Fruit fly (Drosophila melanogaster): ENCODE measurements around the gene CG14610.
A peak's percentile ranks its signal among the peaks of the same experiment; 100 is the strongest.

CG14610 gene

dm6 chr3R:7162356-7163289 lies 18.5 kb upstream of the CG14610 start, which contains the start of gene sas (continued):
- TF ChIP-seq CG4617 (GFP tag; optimal IDR thresholded peaks at IDR 0.05; ENCODE audit: borderline replicate concordance), result no peak
- TF ChIP-seq schlank (tag; optimal IDR thresholded peaks at IDR 0.05), result no peak
- TF ChIP-seq da (GFP tag; optimal IDR thresholded peaks at IDR 0.05), result no peak
- peak; percentile 47 for TF ChIP-seq CG15479 (GFP tag; optimal IDR thresholded peaks at IDR 0.05)
- TF ChIP-seq Eip74EF (GFP tag; optimal IDR thresholded peaks at IDR 0.05), result no peak
- TF ChIP-seq sr (GFP tag; IDR thresholded peaks at IDR 0.05), result no peak
- peak; percentile 55 for TF ChIP-seq oc (tag; optimal IDR thresholded peaks at IDR 0.05)
- TF ChIP-seq CG11560 (tag; IDR thresholded peaks at IDR 0.05), result no peak
- TF ChIP-seq chm (GFP tag; IDR thresholded peaks at IDR 0.05), result peak; percentile 47
- TF ChIP-seq rib (GFP tag; IDR thresholded peaks at IDR 0.05), result no peak
- no peak for TF ChIP-seq CG11504 (tag; optimal IDR thresholded peaks at IDR 0.05)
- TF ChIP-seq CG16863 (GFP tag; optimal IDR thresholded peaks at IDR 0.05), result no peak
- TF ChIP-seq zen (tag; optimal IDR thresholded peaks at IDR 0.05), result peak; percentile 36
- TF ChIP-seq nom (GFP tag; optimal IDR thresholded peaks at IDR 0.05), result peak; percentile 45
- TF ChIP-seq amos (GFP tag; IDR thresholded peaks at IDR 0.05; ENCODE audit: partially characterized antibody), result peak; percentile 28; the same call in 1 of the 2 replicates
- no peak for TF ChIP-seq disco-r (GFP tag; optimal IDR thresholded peaks at IDR 0.05)
- TF ChIP-seq CG13894 (tag; optimal IDR thresholded peaks at IDR 0.05), result peak; percentile 48
- TF ChIP-seq Dll (GFP tag; IDR thresholded peaks at IDR 0.05; ENCODE audit: partially characterized antibody), result peak; percentile 24; the same call in 1 of the 4 replicates
- TF ChIP-seq nerfin-1 (tag; optimal IDR thresholded peaks at IDR 0.05), result no peak
- 0 out of 3 replicates have a peak, but pooled peaks have one; percentile 7 for TF ChIP-seq CG16813 (GFP tag; IDR thresholded peaks at IDR 0.05; ENCODE audit: partially characterized antibody)
- TF ChIP-seq fru (optimal IDR thresholded peaks at IDR 0.05), result no peak
- no peak for TF ChIP-seq BEAF-32 (GFP tag; optimal IDR thresholded peaks at IDR 0.05)
- TF ChIP-seq CG8290 (GFP tag; optimal IDR thresholded peaks at IDR 0.05), result no peak
- peak in 1 of 2 experiments; percentile 36 for TF ChIP-seq CG8290 (tag; optimal IDR thresholded peaks at IDR 0.05)
- TF ChIP-seq CG4730 (GFP tag; IDR thresholded peaks at IDR 0.05), result no peak

- TF ChIP-seq Blimp-1 (GFP tag; optimal IDR thresholded peaks at IDR 0.05), result peak; percentile 96
- peak; percentile 44 for TF ChIP-seq Med (GFP tag)
- TF ChIP-seq kni (GFP tag; optimal IDR thresholded peaks at IDR 0.05), result peak; percentile 19
- no peak for TF ChIP-seq tup (GFP tag; optimal IDR thresholded peaks at IDR 0.05)
- TF ChIP-seq zf30C (GFP tag; optimal IDR thresholded peaks at IDR 0.05), result peak; percentile 13
- peak; percentile 32 for TF ChIP-seq Ets65A (GFP tag)
Measured at dm6 chr3R:7159615-7160014, 15.5 kb upstream of the CG14610 start.

dm6 chr3R:7157102-7157501 lies 13.0 kb upstream of the CG14610 start:
- TF ChIP-seq Atf3 (GFP tag; optimal IDR thresholded peaks at IDR 0.05), result no peak
- no peak for TF ChIP-seq gce (GFP tag; IDR thresholded peaks at IDR 0.05)
- TF ChIP-seq sc (optimal IDR thresholded peaks at IDR 0.05), result no peak
- TF ChIP-seq sc (GFP tag; optimal IDR thresholded peaks at IDR 0.05), result no peak
- no peak for TF ChIP-seq CG18262 (tag; optimal IDR thresholded peaks at IDR 0.05)
- TF ChIP-seq sima (GFP tag; optimal IDR thresholded peaks at IDR 0.05), result no peak
- TF ChIP-seq Optix (GFP tag; IDR thresholded peaks at IDR 0.05), result no peak
- no peak for TF ChIP-seq Sry-β (GFP tag; optimal IDR thresholded peaks at IDR 0.05)
- no peak for TF ChIP-seq insv (GFP tag; optimal IDR thresholded peaks at IDR 0.05)
- no peak for TF ChIP-seq fd3F (GFP tag; optimal IDR thresholded peaks at IDR 0.05)
- no peak for TF ChIP-seq Poxn (GFP tag; IDR thresholded peaks at IDR 0.05)
- TF ChIP-seq Opbp (GFP tag; IDR thresholded peaks at IDR 0.05; ENCODE audit: partially characterized antibody), result no peak
- TF ChIP-seq CG13894 (tag; optimal IDR thresholded peaks at IDR 0.05), result peak; percentile 33
- no peak for TF ChIP-seq stc (GFP tag; IDR thresholded peaks at IDR 0.05)
- TF ChIP-seq CG15011 (GFP tag; optimal IDR thresholded peaks at IDR 0.05), result no peak
- no peak for TF ChIP-seq CG16813 (GFP tag; IDR thresholded peaks at IDR 0.05; ENCODE audit: partially characterized antibody)
- TF ChIP-seq pnt (GFP tag; optimal IDR thresholded peaks at IDR 0.05), result no peak
- TF ChIP-seq sd (tag; optimal IDR thresholded peaks at IDR 0.05), result peak; percentile 67
